Worm (Caenorhabditis elegans) whole organism, L4/young adult: ENCODE measurements around the gene F42A10.7.

ENCODE experiments used
- W03F9.2 ChIP-seq: fragments of 150-350 bp; optimal IDR thresholded peaks from 2 replicates; lab custom pipeline; 2014; ENCODE audit warnings: missing biosample characterization, missing genetic modification characterization
- him-1 ChIP-seq: sonication (generic microtip); optimal IDR thresholded peaks from 2 replicates; lab custom pipeline; 2016; ENCODE audit warnings: missing genotype, missing genetic modification reagents, missing genetic modification characterization, missing compliant biosample characterization

DNA sequence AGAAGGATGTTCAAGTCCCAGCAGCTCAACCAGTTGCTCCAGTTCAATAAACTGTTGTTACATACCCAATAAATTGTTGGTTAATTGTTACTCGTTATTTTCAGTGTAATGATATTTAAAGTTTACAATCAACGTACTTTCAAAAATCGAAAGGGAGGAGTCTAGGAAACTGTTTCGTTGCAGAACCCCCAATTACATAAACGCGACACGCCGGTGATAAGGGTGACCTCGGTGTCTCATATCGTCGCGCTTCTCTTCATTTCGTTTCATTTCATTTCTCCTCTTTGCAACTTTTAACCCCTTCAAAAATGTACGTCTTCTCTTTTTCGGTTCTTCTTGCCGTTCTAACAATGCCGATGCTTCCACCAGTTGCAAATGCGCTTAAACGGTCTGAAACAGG lies 29.4 kb upstream of the F42A10.7 start, which contains the start of gene C23G10.2:
- no peak for TF ChIP-seq W03F9.2
- no peak for TF ChIP-seq him-1 (tag; lab: Kevin White, UChicago)
